Worm (Caenorhabditis elegans): ENCODE results near the gene Y32F6B.9.
A peak's percentile ranks its signal among the peaks of the same experiment; 100 is the strongest.
"Not testable (repeated sequence)": the region's sequence is repeated elsewhere in the genome, so short reads cannot be mapped to it uniquely, and the experiment has no call there.

Gene Y32F6B.9

ce11 chrV:10449947-10450346 lies 28.6 kb upstream of the Y32F6B.9 start:
- peak; percentile 84; the same call in 1 of the 2 replicates for TF ChIP-seq egrh-3 (GFP tag; IDR thresholded peaks at IDR 0.05)
- 0 out of 2 replicates have a peak, but pooled peaks have one; percentile 54 for TF ChIP-seq madf-3 (GFP tag; IDR thresholded peaks at IDR 0.05)
- TF ChIP-seq Y53F4B.3 (GFP tag; IDR thresholded peaks at IDR 0.05): peak; percentile 60; the same call in 1 of the 2 replicates

ce11 chrV:10450355-10450754 lies 28.1 kb upstream of the Y32F6B.9 start:
- TF ChIP-seq ceh-40 (GFP tag; IDR thresholded peaks at IDR 0.05): 0 out of 2 replicates have a peak, but pooled peaks have one; percentile 34
- peak; percentile 90 for TF ChIP-seq egrh-3 (GFP tag; IDR thresholded peaks at IDR 0.05)
- 0 out of 2 replicates have a peak, but pooled peaks have one; percentile 32 for TF ChIP-seq attf-6 (GFP tag; IDR thresholded peaks at IDR 0.05)
- peak; percentile 75; the same call in 1 of the 2 replicates for TF ChIP-seq madf-3 (GFP tag; IDR thresholded peaks at IDR 0.05)
- peak; percentile 94 for TF ChIP-seq ceh-58 (GFP tag; IDR thresholded peaks at IDR 0.05)
- 0 out of 2 replicates have a peak, but pooled peaks have one; percentile 27 for TF ChIP-seq Y53G8AR.9 (GFP tag; conservative IDR thresholded peaks at IDR 0.05)
- 0 out of 2 replicates have a peak, but pooled peaks have one; percentile 32 for TF ChIP-seq ceh-100 (GFP tag; IDR thresholded peaks at IDR 0.05)
- 0 out of 2 replicates have a peak, but pooled peaks have one; percentile 22 for TF ChIP-seq ekl-4 (GFP tag; IDR thresholded peaks at IDR 0.05)
- TF ChIP-seq Y53F4B.3 (GFP tag; IDR thresholded peaks at IDR 0.05): peak; percentile 97; the same call in 1 of the 2 replicates

ce11 chrV:10453466-10453865 lies 25.0 kb upstream of the Y32F6B.9 start, which contains the start of gene Y32F6A.5:
Y32F6A.5 (minus strand) TSS chrV:10453605.
- TF ChIP-seq dox-1 (GFP tag; IDR thresholded peaks at IDR 0.05): 0 out of 2 replicates have a peak, but pooled peaks have one; percentile 5
- no peak for TF ChIP-seq snpc-1.1 (tag; optimal IDR thresholded peaks at IDR 0.05; ENCODE audit: insufficient read depth)
- TF ChIP-seq B0336.3 (GFP tag; IDR thresholded peaks at IDR 0.05): no peak
- no peak for TF ChIP-seq Y56A3A.18 (GFP tag; IDR thresholded peaks at IDR 0.05)
- peak; percentile 64; the same call in 1 of the 2 replicates for TF ChIP-seq hsf-1 (GFP tag; IDR thresholded peaks at IDR 0.05)
- TF ChIP-seq ceh-79 (tag; optimal IDR thresholded peaks at IDR 0.05): no peak
- TF ChIP-seq rec-8 (tag; optimal IDR thresholded peaks at IDR 0.05): no peak
- no peak for TF ChIP-seq attf-6 (GFP tag; IDR thresholded peaks at IDR 0.05)

ce11 chrV:10456801-10457200 lies 21.7 kb upstream of the Y32F6B.9 start:
- TF ChIP-seq pbrm-1 (GFP tag; IDR thresholded peaks at IDR 0.05) (peak; percentile 47; the same call in 1 of the 2 replicates), attf-6 (GFP tag; IDR thresholded peaks at IDR 0.05) (peak; percentile 76; the same call in 1 of the 2 replicates), snpc-1.1 (tag; optimal IDR thresholded peaks at IDR 0.05; ENCODE audit: insufficient read depth) (peak; percentile 62), snpc-4 (tag; optimal IDR thresholded peaks at IDR 0.05) (peak in 3 of 4 experiments; percentile 45 to 85 (median 72)), hmg-1.2 (GFP tag; IDR thresholded peaks at IDR 0.05) (peak; percentile 69)
- TF ChIP-seq snpc-4 (GFP tag; optimal IDR thresholded peaks at IDR 0.05): not testable (repeated sequence)

- TF ChIP-seq ceh-58 (GFP tag; IDR thresholded peaks at IDR 0.05): no peak
- TF ChIP-seq unc-130 (GFP tag; optimal IDR thresholded peaks at IDR 0.05): no peak
- TF ChIP-seq lin-26 (GFP tag; IDR thresholded peaks at IDR 0.05): no peak
- no peak for TF ChIP-seq ama-1 (optimal IDR thresholded peaks at IDR 0.05)
- TF ChIP-seq ama-1 (GFP tag; optimal IDR thresholded peaks at IDR 0.05): no peak
- TF ChIP-seq F49E8.2 (tag; optimal IDR thresholded peaks at IDR 0.05; ENCODE audit: insufficient read depth): no peak
- no peak for TF ChIP-seq madf-3 (GFP tag; IDR thresholded peaks at IDR 0.05)
- no peak for TF ChIP-seq F33H1.4 (GFP tag; IDR thresholded peaks at IDR 0.05)
These were observed 21.3 kb upstream of the Y32F6B.9 start, which contains the start of gene F22E12.1 for ce11 chrV:10457247-10457646. F22E12.1 (minus strand) TSS chrV:10457347.

ce11 chrV:10460685-10461084 lies 17.8 kb upstream of the Y32F6B.9 start:
- TF ChIP-seq ztf-22 (GFP tag; optimal IDR thresholded peaks at IDR 0.05) (no peak), him-1 (tag; optimal IDR thresholded peaks at IDR 0.05) (no peak), atf-7 (tag; optimal IDR thresholded peaks at IDR 0.05) (no peak), madf-10 (tag; optimal IDR thresholded peaks at IDR 0.05) (no peak), fkh-3 (tag; optimal IDR thresholded peaks at IDR 0.05) (no peak), hmg-20 (GFP tag; IDR thresholded peaks at IDR 0.05) (no peak), ekl-4 (GFP tag; IDR thresholded peaks at IDR 0.05) (no peak), bed-1 (GFP tag; IDR thresholded peaks at IDR 0.05) (no peak), unc-62 (GFP tag; optimal IDR thresholded peaks at IDR 0.05) (no peak), nhr-27 (tag; optimal IDR thresholded peaks at IDR 0.05) (no peak), F49E8.2 (tag; optimal IDR thresholded peaks at IDR 0.05; ENCODE audit: insufficient read depth) (no peak), attf-5 (GFP tag; optimal IDR thresholded peaks at IDR 0.05) (no peak), sptf-2 (GFP tag; optimal IDR thresholded peaks at IDR 0.05) (no peak), ceh-58 (GFP tag; IDR thresholded peaks at IDR 0.05) (no peak), T07F8.4 (tag; optimal IDR thresholded peaks at IDR 0.05) (no peak), ama-1 (optimal IDR thresholded peaks at IDR 0.05) (no peak), ama-1 (GFP tag; optimal IDR thresholded peaks at IDR 0.05) (no peak), egrh-3 (GFP tag; IDR thresholded peaks at IDR 0.05) (no peak), attf-6 (GFP tag; IDR thresholded peaks at IDR 0.05) (no peak)

Data from whole organism, young adult.